Fruit fly (Drosophila melanogaster) Kc167 (cell line): ENCODE results near the gene CG17207.

ENCODE experiments used
- Sin3A ChIP-seq: fragments of >200 bp; optimal IDR thresholded peaks from 2 replicates; lab custom pipeline; 2018; ENCODE audit warnings: missing external identifiers
- h ChIP-seq: fragments of >200 bp; optimal IDR thresholded peaks from 3 replicates; lab custom pipeline; 2018; ENCODE audit warnings: missing external identifiers
- psq ChIP-seq: fragments of >200 bp; optimal IDR thresholded peaks from 2 replicates; lab custom pipeline; 2017; ENCODE audit warnings: missing external identifiers
- ttk ChIP-seq: sonication (Bioruptor generic); optimal IDR thresholded peaks from 2 replicates; lab custom pipeline; 2017; ENCODE audit warnings: missing external identifiers

DNA sequence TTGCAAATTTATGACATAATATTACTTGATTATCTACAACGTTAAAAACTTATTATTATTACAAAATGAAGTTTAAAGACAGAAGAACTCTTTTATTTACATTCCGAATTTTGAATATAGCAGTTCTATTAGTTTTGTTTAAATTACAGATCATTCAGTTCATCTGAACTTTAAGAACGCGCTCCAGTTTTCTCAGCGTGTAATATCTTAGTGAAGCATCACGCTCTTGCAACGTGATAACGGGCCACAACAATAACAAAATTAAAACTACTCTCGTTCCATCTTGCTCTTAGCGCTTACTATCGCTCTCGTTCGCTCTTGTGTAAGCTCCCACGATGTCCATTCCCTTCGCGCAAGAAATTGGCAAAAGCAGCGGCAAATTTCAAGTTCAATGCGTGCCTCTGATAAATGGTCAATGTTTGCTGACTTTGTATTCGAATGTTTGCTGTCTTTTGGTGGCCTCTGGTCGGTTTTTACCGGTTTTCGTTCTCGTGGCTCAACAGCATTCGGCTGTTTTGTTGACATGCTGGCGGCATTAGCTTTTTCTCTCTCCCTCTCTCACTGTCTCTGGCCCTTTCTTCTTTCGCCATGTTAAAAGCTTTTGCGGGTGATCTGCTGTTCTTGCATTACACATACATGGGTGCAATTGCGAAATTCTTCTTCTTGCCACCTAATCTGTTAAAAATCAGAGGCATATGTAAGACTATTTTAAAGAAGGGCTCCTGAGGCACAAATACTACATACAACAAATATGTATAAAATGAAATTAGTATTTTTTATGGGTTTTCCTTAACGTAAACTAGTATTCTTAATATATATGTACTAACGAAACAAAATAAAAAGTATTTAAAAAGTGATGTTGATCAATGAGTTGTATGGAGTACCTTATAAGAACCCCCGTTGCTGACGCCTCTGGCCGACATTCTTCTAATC, 3.9 kb upstream of the CG17207 start:
- TF ChIP-seq ttk (lab: Kevin White, UChicago) = no peak
- TF ChIP-seq psq (lab: Kevin White, UChicago) = no peak
- no peak for TF ChIP-seq Sin3A (lab: Kevin White, UChicago)
- TF ChIP-seq h = no peak
